Worm (Caenorhabditis elegans) whole organism, late embryonic: ENCODE results near the gene C50F4.4.
A peak's percentile ranks its signal among the peaks of the same experiment; 100 is the strongest.

Experiments used
- ama-1 ChIP-seq: fragments of 150-350 bp; optimal IDR thresholded peaks from 2 replicates; lab custom pipeline; 2014
- ceh-34 ChIP-seq: sonication (generic microtip); optimal IDR thresholded peaks from 2 replicates; lab custom pipeline; 2016; ENCODE audit warnings: mild to moderate bottlenecking, missing genetic modification characterization, missing compliant biosample characterization
- dmd-4 ChIP-seq: sonication (generic microtip); optimal IDR thresholded peaks from 2 replicates; lab custom pipeline; 2016; ENCODE audit warnings: borderline replicate concordance, missing genetic modification characterization, missing compliant biosample characterization
- nfya-1 ChIP-seq: sonication (generic microtip); optimal IDR thresholded peaks from 2 replicates; lab custom pipeline; 2017; ENCODE audit warnings: missing genetic modification characterization, mild to moderate bottlenecking, missing compliant biosample characterization, antibody characterized with exemption, moderate library complexity
- unc-3 ChIP-seq, 2 experiments: fragments of 200-800 bp in 1 of 2; sonication (Bioruptor generic) in 1 of 2; sonication (generic microtip) in 1 of 2; conservative IDR thresholded peaks in 1 of 2; optimal IDR thresholded peaks in 1 of 2; 2 replicates each; pipeline versions ENCODE4 v1.3.6 to Lab custom; 2016 to 2022; ENCODE audit warnings: missing compliant biosample characterization in 2 of 2, missing genetic modification characterization in 2 of 2, missing genetic modification reagents in 1 of 2

DNA sequence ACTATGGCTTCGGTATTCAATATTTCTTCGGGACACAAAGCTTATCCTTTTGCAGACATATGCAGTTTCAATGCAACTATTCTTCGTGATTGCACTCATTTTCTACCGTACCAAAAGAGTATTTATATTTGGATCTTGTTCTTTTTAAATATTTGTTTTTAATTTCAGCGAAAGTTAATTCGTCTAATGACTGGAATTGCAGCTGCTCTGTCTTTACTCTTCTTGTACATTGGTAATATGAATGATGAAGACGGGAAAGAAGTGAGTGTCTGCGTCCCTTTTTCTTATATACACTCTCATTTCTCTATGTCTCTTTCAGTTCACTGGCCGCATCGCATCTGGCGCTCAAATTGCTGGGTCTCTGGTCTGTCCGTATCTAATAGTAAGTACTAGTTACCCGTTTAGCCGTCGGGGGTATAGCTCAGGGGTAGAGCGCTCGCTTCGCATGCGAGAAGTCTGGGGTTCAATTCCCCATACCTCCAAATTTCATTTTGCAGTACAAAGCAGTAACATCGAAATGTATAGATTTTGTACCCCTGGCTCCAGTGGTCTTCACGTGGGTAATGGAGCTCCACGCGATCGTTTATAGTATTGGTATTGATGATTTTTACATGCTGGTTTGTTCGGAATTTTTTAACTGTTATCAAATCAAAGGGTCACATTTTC lies 33.3 kb upstream of the C50F4.4 start:
- TF ChIP-seq dmd-4 (tag; lab: Kevin White, UChicago): peak; percentile 59
- TF ChIP-seq unc-3 (GFP tag; conservative IDR thresholded peaks at IDR 0.05; lab: Robert Waterston, UW): peak; percentile 87
- peak; percentile 86 for TF ChIP-seq unc-3 (tag; optimal IDR thresholded peaks at IDR 0.05; lab: Kevin White, UChicago)
- TF ChIP-seq nfya-1 (tag; lab: Kevin White, UChicago): peak; percentile 59
- TF ChIP-seq ceh-34 (tag; lab: Kevin White, UChicago): peak; percentile 92
- no peak for TF ChIP-seq ama-1 (lab: Kevin White, UChicago)
